Comparison of ENCODE assay signal across 1 worm cellular context in the genomic region with DNA sequence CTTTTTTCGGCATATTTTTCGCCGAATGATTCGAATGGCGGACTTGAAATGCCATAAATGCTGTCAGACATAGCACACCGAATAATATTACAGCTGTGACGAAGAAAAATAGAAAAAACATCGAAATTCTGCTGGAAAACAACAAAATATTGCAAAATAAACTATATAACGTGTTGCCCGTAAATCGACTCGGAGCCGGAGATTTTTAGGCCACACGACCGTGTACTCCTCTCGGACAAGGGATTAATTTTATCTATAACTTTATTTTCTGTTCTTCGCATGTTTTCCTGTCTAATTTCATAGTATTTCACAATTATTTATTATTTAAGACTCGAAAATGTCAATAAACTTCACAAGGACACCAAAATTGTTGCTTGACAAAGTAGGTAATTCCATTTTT.
TF ChIP-seq lines count a peak whose summit lies in the region.

A gene (minus strand): TSS at position 175 of the 400 bp plus-strand sequence.
A gene (plus strand): TSS at position 330 of the 400 bp plus-strand sequence.

TF ChIP-seq in whole organism, L4 larva, 104 proteins besides CTCF, POLR2A, EP300 and RAD21 (continued from another document):
- TF ChIP-seq nhr-41 (GFP tag; IDR thresholded peaks at IDR 0.05; lab: Robert Waterston, UW) (no peak), zip-11 (GFP tag; IDR thresholded peaks at IDR 0.05; lab: Robert Waterston, UW) (no peak), snpc-4 (tag; optimal IDR thresholded peaks at IDR 0.05; lab: Kevin White, UChicago) (no peak), daf-12 (tag; optimal IDR thresholded peaks at IDR 0.05; lab: Kevin White, UChicago) (no peak), cey-2 (tag; optimal IDR thresholded peaks at IDR 0.05; lab: Kevin White, UChicago; ENCODE audit: borderline replicate concordance, insufficient read depth) (no peak), hlh-30 (tag; optimal IDR thresholded peaks at IDR 0.05; lab: Kevin White, UChicago; ENCODE audit: insufficient read depth) (peak; percentile 42), nhr-6 (tag; optimal IDR thresholded peaks at IDR 0.05; lab: Kevin White, UChicago) (peak; percentile 34), spr-3 (GFP tag; optimal IDR thresholded peaks at IDR 0.05; lab: Kevin White, UChicago) (no peak), nhr-48 (tag; optimal IDR thresholded peaks at IDR 0.05; lab: Kevin White, UChicago) (no peak), ztf-11 (tag; optimal IDR thresholded peaks at IDR 0.05; lab: Kevin White, UChicago) (no peak), ceh-62 (tag; optimal IDR thresholded peaks at IDR 0.05; lab: Kevin White, UChicago) (no peak), zag-1 (tag; optimal IDR thresholded peaks at IDR 0.05; lab: Kevin White, UChicago) (no peak), lir-3 (tag; optimal IDR thresholded peaks at IDR 0.05; lab: Kevin White, UChicago) (no peak), nhr-42 (GFP tag; IDR thresholded peaks at IDR 0.05; lab: Robert Waterston, UW) (no peak), gei-8 (GFP tag; optimal IDR thresholded peaks at IDR 0.05; lab: Kevin White, UChicago) (no peak), nhr-102 (tag; optimal IDR thresholded peaks at IDR 0.05; lab: Kevin White, UChicago) (peak; percentile 49), unc-62 (GFP tag; optimal IDR thresholded peaks at IDR 0.05 in 1 of 2; lab: Kevin White, UChicago) (peak in 1 of 2 experiments; percentile 68), unc-62 (tag; optimal IDR thresholded peaks at IDR 0.05; lab: Kevin White, UChicago) (no peak), zfp-3 (GFP tag; conservative IDR thresholded peaks at IDR 0.05; lab: Robert Waterston, UW) (no peak), dve-1 (tag; optimal IDR thresholded peaks at IDR 0.05; lab: Kevin White, UChicago; ENCODE audit: insufficient read depth) (peak; percentile 59), T20F7.1 (GFP tag; optimal IDR thresholded peaks at IDR 0.05; lab: Kevin White, UChicago) (no peak)
